1 fruit fly cellular context compared by ENCODE assay signal in genomic region chrX:16640260-16641100, dm6.
TF ChIP-seq lines count a peak whose summit lies in the region.

SNRPG (minus strand) TSS chrX:16640419.
mthl1 (plus strand) TSS chrX:16640968.

TF ChIP-seq in whole organism, embryonic, 481 proteins besides CTCF, POLR2A, EP300 and RAD21 (continued from another document and continues in another):
- peak; percentile 90 for TF ChIP-seq wdn (GFP tag; IDR thresholded peaks at IDR 0.05; lab: Robert Waterston, UW)
- TF ChIP-seq zen (tag; optimal IDR thresholded peaks at IDR 0.05; lab: Kevin White, UChicago): peak; percentile 59
- TF ChIP-seq CG8924 (tag; optimal IDR thresholded peaks at IDR 0.05; lab: Kevin White, UChicago): peak; percentile 36
- peak; percentile 94 for TF ChIP-seq CG14667 (GFP tag; IDR thresholded peaks at IDR 0.05; lab: Robert Waterston, UW)
- TF ChIP-seq D19B (GFP tag; optimal IDR thresholded peaks at IDR 0.05; lab: Kevin White, UChicago): peak; percentile 70
- peak; percentile 3 for TF ChIP-seq CG12744 (GFP tag; optimal IDR thresholded peaks at IDR 0.05; lab: Kevin White, UChicago)
- peak; percentile 91 for TF ChIP-seq Rx (GFP tag; IDR thresholded peaks at IDR 0.05; lab: Robert Waterston, UW)
- peak; percentile 90 for TF ChIP-seq CG7372 (GFP tag; IDR thresholded peaks at IDR 0.05; lab: Robert Waterston, UW)
- TF ChIP-seq CHES-1-like (GFP tag; optimal IDR thresholded peaks at IDR 0.05; lab: Kevin White, UChicago): peak; percentile 58
- TF ChIP-seq HLHmδ (GFP tag; optimal IDR thresholded peaks at IDR 0.05; lab: Kevin White, UChicago): peak; percentile 19
- peak; percentile 68 for TF ChIP-seq CG10654 (GFP tag; optimal IDR thresholded peaks at IDR 0.05; lab: Kevin White, UChicago)
- TF ChIP-seq corto (GFP tag; optimal IDR thresholded peaks at IDR 0.05; lab: Kevin White, UChicago): no peak
- TF ChIP-seq CG6813 (GFP tag; optimal IDR thresholded peaks at IDR 0.05; lab: Kevin White, UChicago): no peak
- no peak for TF ChIP-seq kni (GFP tag; optimal IDR thresholded peaks at IDR 0.05; lab: Kevin White, UChicago)
- TF ChIP-seq CG17912 (GFP tag; optimal IDR thresholded peaks at IDR 0.05; lab: Kevin White, UChicago): no peak
- peak; percentile 69 for TF ChIP-seq Bgb (GFP tag; IDR thresholded peaks at IDR 0.05; lab: Robert Waterston, UW; ENCODE audit: partially characterized antibody)
- peak; percentile 9 for TF ChIP-seq Blimp-1 (GFP tag; optimal IDR thresholded peaks at IDR 0.05; lab: Kevin White, UChicago)
- peak; percentile 70 for TF ChIP-seq Bdp1 (GFP tag; optimal IDR thresholded peaks at IDR 0.05; lab: Kevin White, UChicago)
- no peak for TF ChIP-seq tap (tag; optimal IDR thresholded peaks at IDR 0.05; lab: Kevin White, UChicago)
- no peak for TF ChIP-seq CG4707 (GFP tag; optimal IDR thresholded peaks at IDR 0.05; lab: Kevin White, UChicago)
- TF ChIP-seq slbo (GFP tag; IDR thresholded peaks at IDR 0.05; lab: Robert Waterston, UW): peak; percentile 97
- TF ChIP-seq B-H1 (GFP tag; IDR thresholded peaks at IDR 0.05; lab: Robert Waterston, UW): peak; percentile 88
- peak; percentile 47 for TF ChIP-seq CrebB (tag; optimal IDR thresholded peaks at IDR 0.05; lab: Kevin White, UChicago)
- peak; percentile 3 for TF ChIP-seq Fer1 (GFP tag; optimal IDR thresholded peaks at IDR 0.05; lab: Kevin White, UChicago)
- TF ChIP-seq unpg (GFP tag; optimal IDR thresholded peaks at IDR 0.05; lab: Kevin White, UChicago): peak; percentile 65
- no peak for TF ChIP-seq CG14965 (GFP tag; optimal IDR thresholded peaks at IDR 0.05; lab: Kevin White, UChicago; ENCODE audit: borderline replicate concordance)
- TF ChIP-seq Ravus (GFP tag; IDR thresholded peaks at IDR 0.05; lab: Robert Waterston, UW): peak; percentile 78
- TF ChIP-seq CG9817 (tag; optimal IDR thresholded peaks at IDR 0.05; lab: Kevin White, UChicago): peak; percentile 87
- TF ChIP-seq Vsx1 (GFP tag; optimal IDR thresholded peaks at IDR 0.05; lab: Kevin White, UChicago): no peak
- no peak for TF ChIP-seq CG12236 (GFP tag; optimal IDR thresholded peaks at IDR 0.05; lab: Kevin White, UChicago)
- peak; percentile 62 for TF ChIP-seq cato (GFP tag; optimal IDR thresholded peaks at IDR 0.05; lab: Kevin White, UChicago; ENCODE audit: borderline replicate concordance)
- TF ChIP-seq ken (GFP tag; IDR thresholded peaks at IDR 0.05; lab: Robert Waterston, UW): peak; percentile 93
- TF ChIP-seq CG9876 (GFP tag; optimal IDR thresholded peaks at IDR 0.05; lab: Kevin White, UChicago): peak; percentile 75
- peak; percentile 70 for TF ChIP-seq emc (GFP tag; optimal IDR thresholded peaks at IDR 0.05; lab: Kevin White, UChicago)
- peak; percentile 8 for TF ChIP-seq CG7987 (GFP tag; optimal IDR thresholded peaks at IDR 0.05; lab: Kevin White, UChicago)
- peak; percentile 32 for TF ChIP-seq CG3838 (GFP tag; optimal IDR thresholded peaks at IDR 0.05; lab: Kevin White, UChicago)
- peak; percentile 73 for TF ChIP-seq CG13287 (GFP tag; IDR thresholded peaks at IDR 0.05; lab: Robert Waterston, UW; ENCODE audit: partially characterized antibody)
- no peak for TF ChIP-seq kah (GFP tag; optimal IDR thresholded peaks at IDR 0.05; lab: Kevin White, UChicago)
- TF ChIP-seq CG17385 (GFP tag; optimal IDR thresholded peaks at IDR 0.05; lab: Kevin White, UChicago): peak; percentile 64
- TF ChIP-seq CG2120 (GFP tag; optimal IDR thresholded peaks at IDR 0.05; lab: Kevin White, UChicago): peak; percentile 92
- peak; percentile 87 for TF ChIP-seq CG11085 (GFP tag; IDR thresholded peaks at IDR 0.05; lab: Robert Waterston, UW)
- peak; percentile 81 for TF ChIP-seq CG5953 (GFP tag; IDR thresholded peaks at IDR 0.05; lab: Robert Waterston, UW)
- peak; percentile 76 for TF ChIP-seq CG10147 (GFP tag; optimal IDR thresholded peaks at IDR 0.05; lab: Kevin White, UChicago)
- TF ChIP-seq Gug (GFP tag; IDR thresholded peaks at IDR 0.05; lab: Robert Waterston, UW): peak; percentile 98
- peak; percentile 76 for TF ChIP-seq Meics (GFP tag; optimal IDR thresholded peaks at IDR 0.05; lab: Kevin White, UChicago)
- peak; percentile 53; the same call in 2 of the 3 replicates for TF ChIP-seq HLH4C (GFP tag; IDR thresholded peaks at IDR 0.05; lab: Robert Waterston, UW; ENCODE audit: partially characterized antibody)
- TF ChIP-seq CG43689 (GFP tag; IDR thresholded peaks at IDR 0.05; lab: Robert Waterston, UW): peak; percentile 83
- TF ChIP-seq az2 (GFP tag; optimal IDR thresholded peaks at IDR 0.05; lab: Kevin White, UChicago): peak; percentile 80
- TF ChIP-seq nerfin-1 (tag; optimal IDR thresholded peaks at IDR 0.05; lab: Kevin White, UChicago): peak; percentile 37
- peak; percentile 85 for TF ChIP-seq Oaz (GFP tag; IDR thresholded peaks at IDR 0.05; lab: Robert Waterston, UW)
- peak; percentile 72 for TF ChIP-seq CG13424 (tag; optimal IDR thresholded peaks at IDR 0.05; lab: Kevin White, UChicago)
- no peak for TF ChIP-seq Dip2 (GFP tag; IDR thresholded peaks at IDR 0.05; lab: Robert Waterston, UW)
- no peak for TF ChIP-seq sc (optimal IDR thresholded peaks at IDR 0.05; lab: Kevin White, UChicago)
- TF ChIP-seq sc (GFP tag; optimal IDR thresholded peaks at IDR 0.05; lab: Kevin White, UChicago): peak; percentile 25
- peak; percentile 88 for TF ChIP-seq CG17328 (GFP tag; IDR thresholded peaks at IDR 0.05; lab: Robert Waterston, UW)
- no peak for TF ChIP-seq D (optimal IDR thresholded peaks at IDR 0.05; lab: Kevin White, UChicago)
- TF ChIP-seq D (GFP tag; optimal IDR thresholded peaks at IDR 0.05; lab: Kevin White, UChicago): peak; percentile 59
- peak; percentile 53 for TF ChIP-seq PHDP (tag; optimal IDR thresholded peaks at IDR 0.05; lab: Kevin White, UChicago)
- peak; percentile 90 for TF ChIP-seq CG6689 (GFP tag; IDR thresholded peaks at IDR 0.05; lab: Robert Waterston, UW)
- TF ChIP-seq crol (GFP tag; IDR thresholded peaks at IDR 0.05; lab: Robert Waterston, UW): peak; percentile 75
- no peak for TF ChIP-seq ftz-f1 (GFP tag; optimal IDR thresholded peaks at IDR 0.05; lab: Kevin White, UChicago)
- TF ChIP-seq Ets65A (GFP tag; lab: Kevin White, UChicago): peak; percentile 99
- peak; percentile 80 for TF ChIP-seq CG9609 (GFP tag; optimal IDR thresholded peaks at IDR 0.05; lab: Kevin White, UChicago)
- peak; percentile 23 for TF ChIP-seq org-1 (GFP tag; optimal IDR thresholded peaks at IDR 0.05; lab: Kevin White, UChicago)
- TF ChIP-seq trh (GFP tag; optimal IDR thresholded peaks at IDR 0.05; lab: Kevin White, UChicago): peak; percentile 2
- peak; percentile 60 for TF ChIP-seq CG9727 (GFP tag; optimal IDR thresholded peaks at IDR 0.05; lab: Kevin White, UChicago)
- TF ChIP-seq jumu (GFP tag; optimal IDR thresholded peaks at IDR 0.05; lab: Kevin White, UChicago): peak; percentile 86
- peak; percentile 79 for TF ChIP-seq CG18476 (GFP tag; optimal IDR thresholded peaks at IDR 0.05; lab: Kevin White, UChicago)
- TF ChIP-seq Hey (tag; optimal IDR thresholded peaks at IDR 0.05; lab: Kevin White, UChicago): no peak
- TF ChIP-seq CG13123 (GFP tag; optimal IDR thresholded peaks at IDR 0.05; lab: Kevin White, UChicago): peak; percentile 29
- TF ChIP-seq amos (GFP tag; IDR thresholded peaks at IDR 0.05; lab: Robert Waterston, UW; ENCODE audit: partially characterized antibody): peak; percentile 68
- peak; percentile 76 for TF ChIP-seq fd3F (GFP tag; optimal IDR thresholded peaks at IDR 0.05; lab: Kevin White, UChicago)
- peak; percentile 68; the same call in 1 of the 2 replicates for TF ChIP-seq CkIIα-i1 (GFP tag; IDR thresholded peaks at IDR 0.05; lab: Robert Waterston, UW)
- TF ChIP-seq Deaf1 (tag; optimal IDR thresholded peaks at IDR 0.05; lab: Kevin White, UChicago): no peak
- peak; percentile 69 for TF ChIP-seq CG17359 (tag; optimal IDR thresholded peaks at IDR 0.05; lab: Kevin White, UChicago)
- TF ChIP-seq CG8944 (GFP tag; optimal IDR thresholded peaks at IDR 0.05; lab: Kevin White, UChicago): peak; percentile 72
- peak; percentile 80 for TF ChIP-seq CG42726 (GFP tag; IDR thresholded peaks at IDR 0.05; lab: Robert Waterston, UW; ENCODE audit: partially characterized antibody)
- TF ChIP-seq CG12769 (tag; optimal IDR thresholded peaks at IDR 0.05; lab: Kevin White, UChicago): peak; percentile 72
- TF ChIP-seq CG30403 (GFP tag; optimal IDR thresholded peaks at IDR 0.05; lab: Kevin White, UChicago): peak; percentile 86
- peak; percentile 78 for TF ChIP-seq CG2678 (tag; optimal IDR thresholded peaks at IDR 0.05; lab: Kevin White, UChicago)
- TF ChIP-seq CG4854 (GFP tag; optimal IDR thresholded peaks at IDR 0.05; lab: Kevin White, UChicago): peak; percentile 63
- peak; percentile 52 for TF ChIP-seq NC2α (GFP tag; optimal IDR thresholded peaks at IDR 0.05; lab: Kevin White, UChicago)
- TF ChIP-seq trem (tag; optimal IDR thresholded peaks at IDR 0.05; lab: Kevin White, UChicago): no peak
- peak; percentile 92 for TF ChIP-seq CG2889 (GFP tag; IDR thresholded peaks at IDR 0.05; lab: Robert Waterston, UW)
- peak; percentile 77; the same call in 1 of the 2 replicates for TF ChIP-seq ham (GFP tag; IDR thresholded peaks at IDR 0.05; lab: Robert Waterston, UW)
- TF ChIP-seq bigmax (GFP tag; optimal IDR thresholded peaks at IDR 0.05; lab: Kevin White, UChicago): no peak
- peak; percentile 94 for TF ChIP-seq CG30020 (tag; optimal IDR thresholded peaks at IDR 0.05; lab: Kevin White, UChicago)
- TF ChIP-seq CG8290 (GFP tag; optimal IDR thresholded peaks at IDR 0.05; lab: Kevin White, UChicago): no peak
- TF ChIP-seq CG8290 (tag; optimal IDR thresholded peaks at IDR 0.05; lab: Kevin White, UChicago): peak in 1 of 2 experiments; percentile 82
- peak; percentile 96 for TF ChIP-seq CG32532 (GFP tag; IDR thresholded peaks at IDR 0.05; lab: Robert Waterston, UW)
- peak; percentile 63 for TF ChIP-seq CG13894 (tag; optimal IDR thresholded peaks at IDR 0.05; lab: Kevin White, UChicago)
- TF ChIP-seq ac (GFP tag; optimal IDR thresholded peaks at IDR 0.05; lab: Kevin White, UChicago): no peak
- peak; percentile 54 for TF ChIP-seq CG33213 (GFP tag; optimal IDR thresholded peaks at IDR 0.05; lab: Kevin White, UChicago)
- TF ChIP-seq zen2 (GFP tag; IDR thresholded peaks at IDR 0.05; lab: Robert Waterston, UW; ENCODE audit: partially characterized antibody): no peak
- no peak for TF ChIP-seq Trl (optimal IDR thresholded peaks at IDR 0.05; lab: Kevin White, UChicago)
- peak; percentile 71 for TF ChIP-seq Trl (GFP tag; optimal IDR thresholded peaks at IDR 0.05; lab: Kevin White, UChicago)
- TF ChIP-seq CG9437 (GFP tag; optimal IDR thresholded peaks at IDR 0.05; lab: Kevin White, UChicago): peak; percentile 56
- no peak for TF ChIP-seq CG8359 (GFP tag; optimal IDR thresholded peaks at IDR 0.05; lab: Kevin White, UChicago; ENCODE audit: borderline replicate concordance)
- TF ChIP-seq da (GFP tag; optimal IDR thresholded peaks at IDR 0.05; lab: Kevin White, UChicago): peak; percentile 43
- peak; percentile 85 for TF ChIP-seq Usf (GFP tag; optimal IDR thresholded peaks at IDR 0.05; lab: Kevin White, UChicago)
- TF ChIP-seq CG7928 (GFP tag; optimal IDR thresholded peaks at IDR 0.05; lab: Kevin White, UChicago): peak; percentile 38
- TF ChIP-seq nom (GFP tag; optimal IDR thresholded peaks at IDR 0.05; lab: Kevin White, UChicago): peak; percentile 31
- TF ChIP-seq Eip74EF (GFP tag; optimal IDR thresholded peaks at IDR 0.05; lab: Kevin White, UChicago): peak in 1 of 2 experiments; percentile 45
- peak; percentile 68 for TF ChIP-seq Adf1 (GFP tag; IDR thresholded peaks at IDR 0.05; lab: Robert Waterston, UW)
- TF ChIP-seq croc (GFP tag; conservative IDR thresholded peaks at IDR 0.05; lab: Robert Waterston, UW): peak; percentile 74
- peak; percentile 55 for TF ChIP-seq gsb-n (tag; optimal IDR thresholded peaks at IDR 0.05; lab: Kevin White, UChicago)
- peak; percentile 32 for TF ChIP-seq Mes4 (GFP tag; optimal IDR thresholded peaks at IDR 0.05; lab: Kevin White, UChicago)
- TF ChIP-seq CG8765 (GFP tag; IDR thresholded peaks at IDR 0.05; lab: Robert Waterston, UW): peak; percentile 90
- TF ChIP-seq fd102C (GFP tag; optimal IDR thresholded peaks at IDR 0.05; lab: Kevin White, UChicago): peak; percentile 7
- no peak for TF ChIP-seq run (tag; optimal IDR thresholded peaks at IDR 0.05; lab: Kevin White, UChicago)
- no peak for TF ChIP-seq CG15011 (GFP tag; optimal IDR thresholded peaks at IDR 0.05; lab: Kevin White, UChicago)
- TF ChIP-seq sens (GFP tag; lab: Kevin White, UChicago): peak; percentile 83
- TF ChIP-seq Mad (GFP tag; optimal IDR thresholded peaks at IDR 0.05; lab: Kevin White, UChicago): peak; percentile 69
- TF ChIP-seq bcd (GFP tag; optimal IDR thresholded peaks at IDR 0.05; lab: Kevin White, UChicago): peak; percentile 87
- peak; percentile 74 for TF ChIP-seq dmrt99B (tag; optimal IDR thresholded peaks at IDR 0.05; lab: Kevin White, UChicago)
- no peak for TF ChIP-seq sima (GFP tag; optimal IDR thresholded peaks at IDR 0.05; lab: Kevin White, UChicago)
- TF ChIP-seq Opbp (GFP tag; IDR thresholded peaks at IDR 0.05; lab: Robert Waterston, UW; ENCODE audit: partially characterized antibody): peak; percentile 70
- TF ChIP-seq p53 (GFP tag; optimal IDR thresholded peaks at IDR 0.05; lab: Kevin White, UChicago): no peak
- peak; percentile 91 for TF ChIP-seq CG9215 (GFP tag; IDR thresholded peaks at IDR 0.05; lab: Robert Waterston, UW)
- TF ChIP-seq fu2 (GFP tag; optimal IDR thresholded peaks at IDR 0.05; lab: Kevin White, UChicago): peak; percentile 75
- peak; percentile 55 for TF ChIP-seq lilli (GFP tag; optimal IDR thresholded peaks at IDR 0.05; lab: Kevin White, UChicago)
- TF ChIP-seq ATbp (GFP tag; optimal IDR thresholded peaks at IDR 0.05; lab: Kevin White, UChicago): no peak
- no peak; the same call in 1 of the 2 replicates for TF ChIP-seq onecut (GFP tag; IDR thresholded peaks at IDR 0.05; lab: Robert Waterston, UW)
- TF ChIP-seq CG1529 (GFP tag; optimal IDR thresholded peaks at IDR 0.05; lab: Kevin White, UChicago): peak; percentile 21
- TF ChIP-seq ERR (GFP tag; optimal IDR thresholded peaks at IDR 0.05; lab: Kevin White, UChicago): no peak
- TF ChIP-seq Mrtf (GFP tag; IDR thresholded peaks at IDR 0.05; lab: Robert Waterston, UW): peak; percentile 95
- TF ChIP-seq ems (GFP tag; optimal IDR thresholded peaks at IDR 0.05; lab: Kevin White, UChicago): peak; percentile 64
- TF ChIP-seq CG4820 (GFP tag; optimal IDR thresholded peaks at IDR 0.05; lab: Kevin White, UChicago): peak; percentile 70
- peak; percentile 58 for TF ChIP-seq NK7.1 (GFP tag; optimal IDR thresholded peaks at IDR 0.05; lab: Kevin White, UChicago)
- TF ChIP-seq Dip3 (GFP tag; optimal IDR thresholded peaks at IDR 0.05; lab: Kevin White, UChicago): peak; percentile 92
- TF ChIP-seq Xbp1 (GFP tag; optimal IDR thresholded peaks at IDR 0.05; lab: Kevin White, UChicago): peak; percentile 88
- TF ChIP-seq CG17829 (tag; optimal IDR thresholded peaks at IDR 0.05; lab: Kevin White, UChicago): peak; percentile 62
